Worm (Caenorhabditis elegans): ENCODE measurements around the gene C13A10.2.
A peak's percentile ranks its signal among the peaks of the same experiment; 100 is the strongest.

ce11 chrII:1372966-1373365, 15.2 kb upstream of the C13A10.2 start:
- TF ChIP-seq ztf-11 (tag; optimal IDR thresholded peaks at IDR 0.05) (no peak), snpc-4 (tag; optimal IDR thresholded peaks at IDR 0.05) (no peak), unc-39 (tag; optimal IDR thresholded peaks at IDR 0.05) (no peak), fos-1 (tag; optimal IDR thresholded peaks at IDR 0.05) (no peak), ceh-9 (tag; optimal IDR thresholded peaks at IDR 0.05) (no peak), nhr-76 (tag; optimal IDR thresholded peaks at IDR 0.05) (no peak), egl-27 (tag; optimal IDR thresholded peaks at IDR 0.05) (no peak), pqm-1 (tag; optimal IDR thresholded peaks at IDR 0.05) (no peak), pha-4 (tag; optimal IDR thresholded peaks at IDR 0.05) (no peak), nfya-1 (tag; optimal IDR thresholded peaks at IDR 0.05; ENCODE audit: insufficient read depth) (peak; percentile 83), elt-1 (tag; optimal IDR thresholded peaks at IDR 0.05) (no peak), ceh-28 (tag; optimal IDR thresholded peaks at IDR 0.05) (no peak), mdl-1 (tag; optimal IDR thresholded peaks at IDR 0.05) (no peak)

Data from whole organism, L3 larva.